Fruit fly (Drosophila melanogaster) whole organism: ENCODE data around the gene CG13029.

ENCODE experiments used
- EcR ChIP-seq, 2 experiments: fragments of >200 bp; optimal IDR thresholded peaks; 2 replicates each; lab custom pipeline; 2017; ENCODE audit warnings: missing biosample characterization in 2 of 2, missing genetic modification characterization in 2 of 2, missing genetic modification reagents in 2 of 2
- pan ChIP-seq: fragments of >200 bp; optimal IDR thresholded peaks from 2 replicates; lab custom pipeline; 2017

DNA sequence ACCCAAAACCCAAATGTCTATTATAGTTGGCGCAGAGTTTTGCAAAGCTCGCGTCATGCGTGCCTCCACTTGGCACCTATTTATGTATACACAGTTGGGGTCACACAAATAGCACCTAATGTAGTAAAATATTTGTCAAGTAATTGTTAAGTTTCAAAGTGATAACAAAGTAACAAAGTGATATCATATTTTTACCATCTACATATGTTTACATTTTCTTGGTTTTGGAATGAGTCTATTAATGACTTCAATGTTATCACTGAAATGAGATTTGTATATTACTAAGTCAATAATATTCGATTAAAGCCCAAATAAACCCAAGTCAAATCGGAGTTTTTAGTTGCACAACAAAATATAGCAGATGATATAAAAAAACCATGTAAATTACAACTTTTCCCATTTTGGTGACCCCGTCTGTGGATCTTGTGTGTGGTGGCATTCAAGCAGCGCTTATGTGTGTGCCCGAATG lies 12.1 kb downstream of the CG13029 start:
- TF ChIP-seq pan (lab: Kevin White, UChicago) (no peak), EcR (GFP tag; optimal IDR thresholded peaks at IDR 0.05; lab: Kevin White, UChicago) (no peak)
